Fruit fly (Drosophila melanogaster) Kc167 (cell line): ENCODE data around the gene CG31272.

Experiments used
- Myc ChIP-seq: fragments of >200 bp; optimal IDR thresholded peaks from 2 replicates; lab custom pipeline; 2017; ENCODE audit warnings: missing external identifiers
- Sin3A ChIP-seq: fragments of >200 bp; optimal IDR thresholded peaks from 2 replicates; lab custom pipeline; 2018; ENCODE audit warnings: missing external identifiers
- h ChIP-seq: fragments of >200 bp; optimal IDR thresholded peaks from 3 replicates; lab custom pipeline; 2018; ENCODE audit warnings: missing external identifiers
- insv ChIP-seq: fragments of >200 bp; optimal IDR thresholded peaks from 3 replicates; lab custom pipeline; 2018; ENCODE audit warnings: missing external identifiers
- psq ChIP-seq: fragments of >200 bp; optimal IDR thresholded peaks from 2 replicates; lab custom pipeline; 2017; ENCODE audit warnings: missing external identifiers
- ttk ChIP-seq: sonication (Bioruptor generic); optimal IDR thresholded peaks from 2 replicates; lab custom pipeline; 2017; ENCODE audit warnings: missing external identifiers

Gene CG31272

dm6 chr3R:10759348-10759847 is at the start of gene CG31272:
Gene CG31272 (minus strand): TSS chr3R:10759398.
- TF ChIP-seq Sin3A = no peak
- TF ChIP-seq insv = no peak
- no peak for TF ChIP-seq ttk
- TF ChIP-seq psq (lab: Kevin White, UChicago) = no peak
- TF ChIP-seq h (lab: Kevin White, UChicago) = no peak
- no peak for TF ChIP-seq Myc (lab: Kevin White, UChicago)

dm6 chr3R:10803855-10804254 is 44.7 kb upstream of the CG31272 start, which contains the start of gene CG14692:
Gene CG14692 (minus strand): TSS chr3R:10803955.
- no peak for TF ChIP-seq h (lab: Kevin White, UChicago)
- no peak for TF ChIP-seq ttk
- no peak for TF ChIP-seq Myc (lab: Kevin White, UChicago)
- TF ChIP-seq Sin3A = no peak
- TF ChIP-seq psq (lab: Kevin White, UChicago) = no peak
- TF ChIP-seq insv = no peak

- TF ChIP-seq ttk (no peak), Sin3A (no peak), h (lab: Kevin White, UChicago) (no peak), insv (no peak), psq (lab: Kevin White, UChicago) (no peak), Myc (lab: Kevin White, UChicago) (no peak)
Measured at dm6 chr3R:10792604-10793003, 33.4 kb upstream of the CG31272 start, which contains the start of gene CG14687. Gene CG14687 (plus strand): TSS chr3R:10792904.

DNA sequence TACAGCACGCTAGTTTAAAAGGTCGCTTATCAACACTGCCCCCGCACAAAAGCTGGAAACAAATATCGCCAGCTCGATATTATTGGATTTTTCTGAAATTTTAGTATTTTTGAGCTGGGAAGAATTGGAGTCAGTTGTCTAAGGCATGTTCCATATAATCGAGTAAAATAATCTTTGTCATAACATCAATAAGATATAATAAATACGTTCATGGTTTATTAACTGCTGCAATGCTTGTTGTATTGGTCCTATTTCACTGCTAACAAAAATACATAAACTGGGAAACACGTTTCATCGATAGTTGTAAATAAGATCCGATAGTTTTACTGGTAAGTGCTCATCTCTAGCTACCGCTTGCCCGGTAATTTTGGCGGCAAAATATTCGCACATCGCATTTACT is 29.0 kb upstream of the CG31272 start, which contains the start of the genes Art1 and Mcm5:
TSS of gene Art1 (minus strand) at position 41 of the 400 bp plus-strand sequence.
TSS of gene Mcm5 (plus strand) at position 339 of the 400 bp plus-strand sequence.
- TF ChIP-seq Sin3A (no peak), psq (lab: Kevin White, UChicago) (no peak), Myc (lab: Kevin White, UChicago) (no peak), h (lab: Kevin White, UChicago) (no peak), insv (no peak), ttk (no peak)

- no peak for TF ChIP-seq h (lab: Kevin White, UChicago)
- no peak for TF ChIP-seq ttk
- no peak for TF ChIP-seq Sin3A
- TF ChIP-seq insv = no peak
- no peak for TF ChIP-seq Myc (lab: Kevin White, UChicago)
- TF ChIP-seq psq (lab: Kevin White, UChicago) = no peak
Measured at dm6 chr3R:10784058-10784499, 24.9 kb upstream of the CG31272 start, which contains the start of the genes mRpL37 and Rbp1. Gene mRpL37 (minus strand): TSS chr3R:10784092. Gene Rbp1 (plus strand): TSS chr3R:10784383.

- no peak for TF ChIP-seq Myc (lab: Kevin White, UChicago)
- TF ChIP-seq psq (lab: Kevin White, UChicago) = no peak
- no peak for TF ChIP-seq ttk
Measured at dm6 chr3R:10782167-10782566, 23.0 kb upstream of the CG31272 start, which contains the start of gene CG42633. Gene CG42633 (minus strand): TSS chr3R:10782267.

- TF ChIP-seq psq (lab: Kevin White, UChicago) = no peak
- TF ChIP-seq h (lab: Kevin White, UChicago) = no peak
- no peak for TF ChIP-seq Sin3A
- TF ChIP-seq ttk = no peak
Measured at dm6 chr3R:10780161-10780560, 21.0 kb upstream of the CG31272 start.

- TF ChIP-seq psq (lab: Kevin White, UChicago) = no peak
- TF ChIP-seq ttk = no peak
- TF ChIP-seq h (lab: Kevin White, UChicago) = no peak
- no peak for TF ChIP-seq Sin3A
- TF ChIP-seq insv = no peak
- no peak for TF ChIP-seq Myc (lab: Kevin White, UChicago)
Measured at dm6 chr3R:10779269-10779668, 20.1 kb upstream of the CG31272 start, which contains the start of gene Desi. Gene Desi (plus strand): TSS chr3R:10779569.

dm6 chr3R:10778151-10778550 is 19.0 kb upstream of the CG31272 start:
- TF ChIP-seq Myc (lab: Kevin White, UChicago) (no peak), ttk (no peak), insv (no peak), Sin3A (no peak), psq (lab: Kevin White, UChicago) (no peak), h (lab: Kevin White, UChicago) (no peak)

DNA sequence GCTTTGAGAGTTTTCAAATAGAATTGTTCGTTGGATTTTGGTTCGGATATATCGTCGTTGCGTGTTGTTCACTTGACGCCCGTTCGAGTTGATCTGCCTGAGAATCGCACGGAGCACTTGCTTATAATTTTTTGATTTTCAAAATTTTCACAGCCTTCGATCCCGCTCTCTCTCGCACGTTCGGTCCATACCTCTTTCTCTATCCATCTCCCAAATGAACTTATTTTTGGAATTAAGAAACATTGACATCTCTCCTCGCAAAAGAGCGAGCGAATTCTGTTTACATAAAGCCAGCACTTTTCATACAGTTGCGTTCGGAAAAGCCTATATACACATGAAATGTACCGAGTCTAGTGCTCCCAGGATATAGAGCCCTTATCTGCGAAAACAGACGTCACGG is 18.1 kb upstream of the CG31272 start, which contains the start of the genes CG45076, CG45078 and fau:
TSS of gene CG45076 (minus strand) at position 101 of the 400 bp plus-strand sequence.
TSS of gene CG45078 (minus strand) at position 101 of the 400 bp plus-strand sequence.
TSS of gene fau (minus strand) at position 101 of the 400 bp plus-strand sequence.
- no peak for TF ChIP-seq Myc (lab: Kevin White, UChicago)
- TF ChIP-seq insv = no peak
- TF ChIP-seq psq (lab: Kevin White, UChicago) = no peak
- no peak for TF ChIP-seq ttk
- TF ChIP-seq Sin3A = no peak
- no peak for TF ChIP-seq h (lab: Kevin White, UChicago)

DNA sequence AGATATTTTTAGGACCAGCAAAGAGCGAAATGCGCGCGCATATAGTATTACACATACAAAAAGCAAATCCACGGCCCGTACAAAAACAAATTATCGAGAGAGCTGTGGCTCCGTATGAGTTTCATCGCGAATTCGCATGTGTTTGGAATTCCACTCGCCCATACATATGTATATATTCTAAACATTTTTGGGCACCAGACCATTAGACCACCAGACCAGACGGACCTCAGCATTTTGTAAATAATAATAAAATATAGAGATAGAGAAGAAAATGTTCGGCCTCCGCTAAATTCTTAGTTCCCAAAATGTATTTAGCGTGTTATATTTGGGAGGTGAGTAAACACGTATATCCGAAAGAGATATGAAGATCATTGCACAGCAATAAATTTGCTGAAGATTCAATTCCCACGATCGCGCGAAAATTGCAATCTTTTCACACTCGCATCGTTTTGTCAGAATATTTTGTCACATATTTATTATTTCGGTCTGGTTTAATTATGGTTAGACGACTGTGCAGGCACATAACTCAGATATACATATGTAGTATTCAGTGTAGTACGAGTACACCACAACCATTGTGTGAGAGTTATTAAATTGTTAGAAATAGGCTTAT is 17.0 kb upstream of the CG31272 start:
- TF ChIP-seq h (lab: Kevin White, UChicago) = no peak
- TF ChIP-seq ttk = no peak
- TF ChIP-seq insv = no peak
- no peak for TF ChIP-seq Sin3A
- TF ChIP-seq Myc (lab: Kevin White, UChicago) = no peak
- TF ChIP-seq psq (lab: Kevin White, UChicago) = no peak

DNA sequence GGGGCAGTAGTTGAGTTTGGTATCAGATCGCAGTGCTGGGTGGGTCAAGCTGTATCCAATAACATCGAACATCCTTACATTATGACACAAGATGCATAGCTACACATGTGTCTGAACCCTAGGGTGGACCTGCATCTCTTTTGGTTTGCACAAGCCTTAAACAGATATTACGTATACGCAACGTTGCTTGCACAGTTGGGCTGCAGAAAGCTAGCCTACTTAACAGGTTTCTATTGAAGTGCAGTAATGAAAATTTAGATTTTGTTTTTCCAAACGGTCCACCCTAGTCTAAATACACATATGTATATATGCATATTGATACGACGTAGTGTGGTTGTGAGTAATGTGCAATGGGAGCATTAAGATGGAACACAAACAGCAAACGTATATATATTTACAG is 16.0 kb upstream of the CG31272 start:
- TF ChIP-seq Myc (lab: Kevin White, UChicago) = no peak
- no peak for TF ChIP-seq psq (lab: Kevin White, UChicago)
- no peak for TF ChIP-seq Sin3A
- no peak for TF ChIP-seq insv
- TF ChIP-seq ttk = no peak
- no peak for TF ChIP-seq h (lab: Kevin White, UChicago)
